Worm (Caenorhabditis elegans): ENCODE data around the gene pdzd-8.

The pdzd-8 gene

ce11 chrIV:8984566-8984965 is 9.2 kb downstream of the pdzd-8 start, which contains the start of gene nstp-1:
Gene nstp-1, plus strand, starts transcription at chrIV:8984866.
- TF ChIP-seq nhr-77 (tag; optimal IDR thresholded peaks at IDR 0.05) (no peak), alr-1 (tag; optimal IDR thresholded peaks at IDR 0.05) (no peak), Y55F3AM.14 (GFP tag; optimal IDR thresholded peaks at IDR 0.05) (no peak), lin-11 (tag; optimal IDR thresholded peaks at IDR 0.05) (no peak), ztf-1 (GFP tag; conservative IDR thresholded peaks at IDR 0.05) (no peak), nhr-10 (tag; optimal IDR thresholded peaks at IDR 0.05) (no peak), mdl-1 (tag; optimal IDR thresholded peaks at IDR 0.05) (no peak), crh-2 (tag; optimal IDR thresholded peaks at IDR 0.05) (no peak), ztf-4 (tag; optimal IDR thresholded peaks at IDR 0.05) (no peak), sem-4 (tag; optimal IDR thresholded peaks at IDR 0.05) (no peak)

ce11 chrIV:8986761-8987316 is 11.5 kb downstream of the pdzd-8 start, which contains the start of gene bre-1:
Gene bre-1, plus strand, starts transcription at chrIV:8987266.
- TF ChIP-seq C34F6.9 (tag; optimal IDR thresholded peaks at IDR 0.05) (peak; percentile 34), crh-2 (tag; optimal IDR thresholded peaks at IDR 0.05) (peak; percentile 69), fos-1 (tag; optimal IDR thresholded peaks at IDR 0.05) (peak; percentile 30), sma-9 (GFP tag; optimal IDR thresholded peaks at IDR 0.05) (peak; percentile 24), sma-9 (tag; optimal IDR thresholded peaks at IDR 0.05) (no peak), ceh-16 (tag; optimal IDR thresholded peaks at IDR 0.05) (no peak), nhr-6 (tag; optimal IDR thresholded peaks at IDR 0.05) (no peak)

- no peak for TF ChIP-seq mdl-1 (tag; optimal IDR thresholded peaks at IDR 0.05)
- TF ChIP-seq nhr-10 (tag; optimal IDR thresholded peaks at IDR 0.05), result no peak
- TF ChIP-seq sma-9 (GFP tag; optimal IDR thresholded peaks at IDR 0.05), result no peak
- TF ChIP-seq sma-9 (tag; optimal IDR thresholded peaks at IDR 0.05), result no peak
- no peak for TF ChIP-seq Y55F3AM.14 (GFP tag; optimal IDR thresholded peaks at IDR 0.05)
- TF ChIP-seq elt-3 (tag; optimal IDR thresholded peaks at IDR 0.05), result no peak
- TF ChIP-seq ama-1 (optimal IDR thresholded peaks at IDR 0.05), result no peak
- no peak for TF ChIP-seq sma-3 (GFP tag; optimal IDR thresholded peaks at IDR 0.05)
- no peak for TF ChIP-seq egl-27 (tag; optimal IDR thresholded peaks at IDR 0.05)
- TF ChIP-seq dmd-4 (tag; optimal IDR thresholded peaks at IDR 0.05), result no peak
- TF ChIP-seq unc-39 (tag; optimal IDR thresholded peaks at IDR 0.05), result no peak
- no peak for TF ChIP-seq nhr-6 (tag; optimal IDR thresholded peaks at IDR 0.05)
- TF ChIP-seq nhr-25 (tag; optimal IDR thresholded peaks at IDR 0.05), result no peak
- TF ChIP-seq alr-1 (tag; optimal IDR thresholded peaks at IDR 0.05), result no peak
Observed at ce11 chrIV:8992786-8993185, 17.5 kb downstream of the pdzd-8 start, which contains the start of gene mltn-12. Gene mltn-12, plus strand, starts transcription at chrIV:8993086.

- TF ChIP-seq ztf-11 (tag; optimal IDR thresholded peaks at IDR 0.05), result no peak
- no peak for TF ChIP-seq unc-62 (GFP tag; optimal IDR thresholded peaks at IDR 0.05)
- TF ChIP-seq unc-39 (tag; optimal IDR thresholded peaks at IDR 0.05), result no peak
- TF ChIP-seq aly-2 (tag; optimal IDR thresholded peaks at IDR 0.05), result no peak
- TF ChIP-seq mdl-1 (tag; optimal IDR thresholded peaks at IDR 0.05), result no peak
- TF ChIP-seq nhr-237 (tag; optimal IDR thresholded peaks at IDR 0.05), result no peak
- no peak for TF ChIP-seq sem-4 (tag; optimal IDR thresholded peaks at IDR 0.05)
- no peak for TF ChIP-seq nhr-11 (tag; optimal IDR thresholded peaks at IDR 0.05)
- TF ChIP-seq nhr-77 (tag; optimal IDR thresholded peaks at IDR 0.05), result no peak
Observed at ce11 chrIV:8994487-8994886, 19.2 kb downstream of the pdzd-8 start.

ce11 chrIV:9000664-9001063 is 25.3 kb downstream of the pdzd-8 start:
- TF ChIP-seq unc-55 (GFP tag; optimal IDR thresholded peaks at IDR 0.05) (no peak), skn-1 (tag; optimal IDR thresholded peaks at IDR 0.05) (no peak), aly-2 (tag; optimal IDR thresholded peaks at IDR 0.05) (no peak), nhr-237 (tag; optimal IDR thresholded peaks at IDR 0.05) (no peak), elt-1 (tag; optimal IDR thresholded peaks at IDR 0.05) (no peak)

- TF ChIP-seq nhr-11 (tag; optimal IDR thresholded peaks at IDR 0.05) (no peak), snpc-4 (tag; optimal IDR thresholded peaks at IDR 0.05) (peak; percentile 10), Y55F3AM.14 (GFP tag; optimal IDR thresholded peaks at IDR 0.05) (no peak)
Observed at ce11 chrIV:9001184-9001583, 25.9 kb downstream of the pdzd-8 start.

All from whole organism, L2 larva.